Worm (Caenorhabditis elegans): ENCODE measurements around the gene fbxa-31.

- TF ChIP-seq elt-1 (tag; optimal IDR thresholded peaks at IDR 0.05; ENCODE audit: borderline replicate concordance, insufficient read depth) (no peak), blmp-1 (tag; optimal IDR thresholded peaks at IDR 0.05) (no peak), nhr-237 (tag; optimal IDR thresholded peaks at IDR 0.05) (no peak), pha-4 (tag; optimal IDR thresholded peaks at IDR 0.05) (no peak), nhr-2 (tag; optimal IDR thresholded peaks at IDR 0.05) (no peak), ces-1 (GFP tag; optimal IDR thresholded peaks at IDR 0.05) (no peak), elt-3 (tag; optimal IDR thresholded peaks at IDR 0.05) (no peak), nhr-28 (tag; optimal IDR thresholded peaks at IDR 0.05) (no peak), unc-62 (GFP tag; optimal IDR thresholded peaks at IDR 0.05) (no peak), mep-1 (tag; optimal IDR thresholded peaks at IDR 0.05) (no peak), snpc-4 (tag; optimal IDR thresholded peaks at IDR 0.05) (no peak), lin-13 (tag; optimal IDR thresholded peaks at IDR 0.05) (no peak), lsy-2 (tag; optimal IDR thresholded peaks at IDR 0.05) (no peak), nhr-12 (tag; optimal IDR thresholded peaks at IDR 0.05) (no peak)
Observed at ce11 chrIII:1284584-1285046, 13.4 kb upstream of the fbxa-31 start, which contains the start of gene fbxa-37.
